Worm (Caenorhabditis elegans): ENCODE data around the gene col-184.

col-184 gene

ce11 chrX:13443283-13443682 is 26.0 kb upstream of the col-184 start:
- TF ChIP-seq akir-1 (GFP tag; optimal IDR thresholded peaks at IDR 0.05): no peak
- no peak for TF ChIP-seq sdz-38 (tag; optimal IDR thresholded peaks at IDR 0.05)
- TF ChIP-seq aptf-3 (GFP tag; IDR thresholded peaks at IDR 0.05): no peak
- no peak for TF ChIP-seq lin-35 (GFP tag; optimal IDR thresholded peaks at IDR 0.05)
- no peak for TF ChIP-seq K11D2.4 (GFP tag; IDR thresholded peaks at IDR 0.05)
- TF ChIP-seq F55B11.4 (tag; optimal IDR thresholded peaks at IDR 0.05; ENCODE audit: borderline replicate concordance, insufficient read depth): no peak
- no peak for TF ChIP-seq ceh-58 (GFP tag; IDR thresholded peaks at IDR 0.05)
- TF ChIP-seq lin-26 (GFP tag; IDR thresholded peaks at IDR 0.05): 0 out of 2 replicates have a peak, but pooled peaks have one; percentile 45
- no peak for TF ChIP-seq Y56A3A.18 (GFP tag; IDR thresholded peaks at IDR 0.05)
- peak; percentile 64 for TF ChIP-seq die-1 (tag; optimal IDR thresholded peaks at IDR 0.05)
- TF ChIP-seq pbrm-1 (GFP tag; IDR thresholded peaks at IDR 0.05): peak; percentile 76
- no peak for TF ChIP-seq lir-1 (GFP tag; conservative IDR thresholded peaks at IDR 0.05)
- no peak for TF ChIP-seq zim-3 (tag; optimal IDR thresholded peaks at IDR 0.05)
- no peak for TF ChIP-seq ztf-28 (GFP tag; IDR thresholded peaks at IDR 0.05)
- no peak for TF ChIP-seq dpff-1 (tag; optimal IDR thresholded peaks at IDR 0.05)
- TF ChIP-seq F22D6.2 (tag; optimal IDR thresholded peaks at IDR 0.05): no peak
- TF ChIP-seq rcor-1 (GFP tag; IDR thresholded peaks at IDR 0.05): peak; percentile 62
- TF ChIP-seq B0019.2 (GFP tag; conservative IDR thresholded peaks at IDR 0.05): no peak
- TF ChIP-seq nhr-90 (tag; optimal IDR thresholded peaks at IDR 0.05): peak; percentile 32
- no peak for TF ChIP-seq mxl-1 (tag; optimal IDR thresholded peaks at IDR 0.05)
- TF ChIP-seq B0261.1 (tag; optimal IDR thresholded peaks at IDR 0.05): peak; percentile 72
- no peak for TF ChIP-seq lag-1 (GFP tag; IDR thresholded peaks at IDR 0.05)
- no peak for TF ChIP-seq F10E7.11 (tag; optimal IDR thresholded peaks at IDR 0.05)
- TF ChIP-seq ekl-4 (GFP tag; IDR thresholded peaks at IDR 0.05): no peak
- no peak for TF ChIP-seq atf-7 (tag; optimal IDR thresholded peaks at IDR 0.05)
- no peak for TF ChIP-seq lin-54 (GFP tag; optimal IDR thresholded peaks at IDR 0.05)
- no peak for TF ChIP-seq attf-6 (GFP tag; IDR thresholded peaks at IDR 0.05)
- peak; percentile 62 for TF ChIP-seq snpc-4 (GFP tag; optimal IDR thresholded peaks at IDR 0.05)
- TF ChIP-seq snpc-4 (tag; optimal IDR thresholded peaks at IDR 0.05): peak in 2 of 4 experiments; percentile 36 to 58
- no peak for TF ChIP-seq ztf-3 (GFP tag; optimal IDR thresholded peaks at IDR 0.05)
- TF ChIP-seq fkh-3 (tag; optimal IDR thresholded peaks at IDR 0.05): no peak
- TF ChIP-seq nhr-179 (tag; optimal IDR thresholded peaks at IDR 0.05): no peak
- no peak for TF ChIP-seq ztf-6 (GFP tag; IDR thresholded peaks at IDR 0.05)
- TF ChIP-seq Y53G8AR.9 (GFP tag; conservative IDR thresholded peaks at IDR 0.05): 0 out of 2 replicates have a peak, but pooled peaks have one; percentile 22
- TF ChIP-seq hsf-1 (GFP tag; IDR thresholded peaks at IDR 0.05): no peak
- TF ChIP-seq nhr-27 (tag; optimal IDR thresholded peaks at IDR 0.05): no peak
- TF ChIP-seq B0035.1 (tag; optimal IDR thresholded peaks at IDR 0.05): no peak
- no peak for TF ChIP-seq sea-2 (GFP tag; IDR thresholded peaks at IDR 0.05)
- no peak for TF ChIP-seq ccch-3 (GFP tag; optimal IDR thresholded peaks at IDR 0.05)
- TF ChIP-seq nhr-80 (tag; optimal IDR thresholded peaks at IDR 0.05): no peak
- no peak for TF ChIP-seq bed-1 (GFP tag; IDR thresholded peaks at IDR 0.05)
- no peak for TF ChIP-seq C17E4.6 (GFP tag; IDR thresholded peaks at IDR 0.05)
- TF ChIP-seq ztf-22 (GFP tag; optimal IDR thresholded peaks at IDR 0.05): no peak
- no peak for TF ChIP-seq nfya-2 (GFP tag; IDR thresholded peaks at IDR 0.05)
- TF ChIP-seq mes-4 (tag; optimal IDR thresholded peaks at IDR 0.05): peak; percentile 39
- no peak for TF ChIP-seq ceh-27 (GFP tag; optimal IDR thresholded peaks at IDR 0.05)
- no peak for TF ChIP-seq sptf-2 (GFP tag; optimal IDR thresholded peaks at IDR 0.05)
- no peak for TF ChIP-seq egl-44 (GFP tag; IDR thresholded peaks at IDR 0.05)
- TF ChIP-seq xnd-1 (tag; optimal IDR thresholded peaks at IDR 0.05): no peak
- peak; percentile 55; the same call in 1 of the 2 replicates for TF ChIP-seq hmg-20 (GFP tag; IDR thresholded peaks at IDR 0.05)
- TF ChIP-seq chd-7 (tag; optimal IDR thresholded peaks at IDR 0.05): no peak
